Fruit fly (Drosophila melanogaster) whole organism, embryonic: ENCODE measurements around the gene Lamtor5.

Source experiments
- Ada2b ChIP-seq: fragments of 200-800 bp; sonication (Bioruptor generic); IDR thresholded peaks from 2 replicates; pipeline ENCODE4 v1.3.6; 2022; ENCODE audit warnings: missing biosample characterization, missing genetic modification characterization
- CG1024 ChIP-seq: fragments of 200-800 bp; sonication (Bioruptor generic); IDR thresholded peaks from 2 replicates; pipeline ENCODE4 v1.3.6; 2022; ENCODE audit warnings: missing biosample characterization, missing genetic modification characterization
- CG10431 ChIP-seq: fragments of 200-800 bp; sonication (Bioruptor generic); optimal IDR thresholded peaks from 3 replicates; lab custom pipeline; 2018; ENCODE audit warnings: missing biosample characterization, mild to moderate bottlenecking, missing genetic modification characterization
- CG10654 ChIP-seq: fragments of 200-800 bp; sonication (Bioruptor generic); optimal IDR thresholded peaks from 2 replicates; lab custom pipeline; 2016; ENCODE audit warnings: missing biosample characterization, missing genetic modification characterization
- CG11456 ChIP-seq: fragments of 200-800 bp; sonication (Bioruptor generic); IDR thresholded peaks from 3 replicates; pipeline ENCODE4 v1.3.6; 2022; ENCODE audit warnings: missing biosample characterization, missing genetic modification characterization
- CG11723 ChIP-seq: fragments of 200-800 bp; sonication (Bioruptor generic); optimal IDR thresholded peaks from 2 replicates; lab custom pipeline; 2017; ENCODE audit warnings: missing biosample characterization, mild to moderate bottlenecking, missing genetic modification characterization
- CG12104 ChIP-seq: fragments of 200-800 bp; sonication (Bioruptor generic); optimal IDR thresholded peaks from 3 replicates; lab custom pipeline; 2016; ENCODE audit warnings: missing biosample characterization, missing genetic modification characterization
- CG12155 ChIP-seq: fragments of 200-800 bp; sonication (Bioruptor generic); optimal IDR thresholded peaks from 3 replicates; lab custom pipeline; 2016; ENCODE audit warnings: missing biosample characterization, missing genetic modification characterization
- CG12236 ChIP-seq: fragments of 200-800 bp; sonication (Bioruptor generic); optimal IDR thresholded peaks from 2 replicates; lab custom pipeline; 2016; ENCODE audit warnings: missing biosample characterization, missing genetic modification characterization
- CG12942 ChIP-seq: fragments of 200-800 bp; sonication (Bioruptor generic); optimal IDR thresholded peaks from 3 replicates; lab custom pipeline; 2016; ENCODE audit warnings: missing biosample characterization, missing genetic modification characterization
- CG15073 ChIP-seq: fragments of 200-800 bp; sonication (Bioruptor generic); optimal IDR thresholded peaks from 2 replicates; lab custom pipeline; 2016; ENCODE audit warnings: missing biosample characterization, missing genetic modification characterization
- CG17359 ChIP-seq: fragments of 200-800 bp; sonication (Bioruptor generic); optimal IDR thresholded peaks from 3 replicates; lab custom pipeline; 2018; ENCODE audit warnings: missing biosample characterization, mild to moderate bottlenecking, missing genetic modification characterization, moderate library complexity
- CG18764 ChIP-seq: fragments of 200-800 bp; sonication (Bioruptor generic); optimal IDR thresholded peaks from 3 replicates; lab custom pipeline; 2016; ENCODE audit warnings: missing biosample characterization, missing genetic modification characterization
- CG2116 ChIP-seq: fragments of 200-800 bp; sonication (Bioruptor generic); optimal IDR thresholded peaks from 3 replicates; lab custom pipeline; 2018; ENCODE audit warnings: missing biosample characterization, mild to moderate bottlenecking, missing genetic modification characterization
- CG2120 ChIP-seq: fragments of 200-800 bp; sonication (Bioruptor generic); optimal IDR thresholded peaks from 3 replicates; lab custom pipeline; 2016; ENCODE audit warnings: missing biosample characterization, missing genetic modification characterization
- CG2889 ChIP-seq: fragments of 200-800 bp; sonication (Bioruptor generic); IDR thresholded peaks from 3 replicates; pipeline ENCODE4 v1.3.6; 2022; ENCODE audit warnings: missing biosample characterization, missing genetic modification characterization
- CG3995 ChIP-seq: fragments of 200-800 bp; sonication (Bioruptor generic); optimal IDR thresholded peaks from 3 replicates; lab custom pipeline; 2016; ENCODE audit warnings: missing biosample characterization, missing genetic modification characterization
- CG43689 ChIP-seq: fragments of 200-800 bp; sonication (Bioruptor generic); IDR thresholded peaks from 2 replicates; pipeline ENCODE4 v1.3.6; 2022; ENCODE audit warnings: missing biosample characterization, missing genetic modification characterization
- CG4404 ChIP-seq: fragments of 200-800 bp; sonication (Bioruptor generic); IDR thresholded peaks from 2 replicates; pipeline ENCODE4 v1.3.6; 2022; ENCODE audit warnings: missing biosample characterization, missing genetic modification characterization
- CG4820 ChIP-seq: fragments of 200-800 bp; sonication (Bioruptor generic); optimal IDR thresholded peaks from 3 replicates; lab custom pipeline; 2016; ENCODE audit warnings: missing biosample characterization, missing genetic modification characterization
- CG6791 ChIP-seq: fragments of 200-800 bp; sonication (Bioruptor generic); IDR thresholded peaks from 3 replicates; pipeline ENCODE4 v1.3.6; 2022; ENCODE audit warnings: missing biosample characterization, missing genetic modification characterization; ENCODE audit not compliant: partially characterized antibody
- CG7372 ChIP-seq: fragments of 200-800 bp; sonication (Bioruptor generic); IDR thresholded peaks from 2 replicates; pipeline ENCODE4 v1.3.6; 2022; ENCODE audit warnings: missing biosample characterization, missing genetic modification characterization
- CG7839 ChIP-seq: fragments of 200-800 bp; sonication (Bioruptor generic); optimal IDR thresholded peaks from 3 replicates; lab custom pipeline; 2018; ENCODE audit warnings: missing biosample characterization, mild to moderate bottlenecking, missing genetic modification characterization, moderate library complexity
- CG8478 ChIP-seq: fragments of >200 bp; optimal IDR thresholded peaks from 2 replicates; lab custom pipeline; 2018
- CG9609 ChIP-seq: fragments of 200-800 bp; sonication (Bioruptor generic); optimal IDR thresholded peaks from 3 replicates; lab custom pipeline; 2016; ENCODE audit warnings: missing biosample characterization, missing genetic modification characterization
- CHES-1-like ChIP-seq: fragments of 200-800 bp; sonication (Bioruptor generic); optimal IDR thresholded peaks from 2 replicates; lab custom pipeline; 2016; ENCODE audit warnings: missing biosample characterization, missing genetic modification characterization
- D ChIP-seq, 2 experiments: fragments of 200-800 bp in 1 of 2; fragments of >200 bp in 1 of 2; sonication (Bioruptor generic) in 1 of 2; optimal IDR thresholded peaks; 2 replicates in 1 of 2; 3 replicates in 1 of 2; lab custom pipeline; 2017; ENCODE audit warnings: mild to moderate bottlenecking in 1 of 2, missing biosample characterization in 1 of 2, missing genetic modification characterization in 1 of 2, missing genetic modification reagents in 1 of 2
- Dfd ChIP-seq, 2 experiments: fragments of >200 bp; optimal IDR thresholded peaks; 2 replicates each; lab custom pipeline; 2017; ENCODE audit warnings: missing biosample characterization in 2 of 2, missing genetic modification characterization in 2 of 2
- Gug ChIP-seq: fragments of 200-800 bp; sonication (Bioruptor generic); IDR thresholded peaks from 4 replicates; pipeline ENCODE4 v1.3.6; 2022; ENCODE audit warnings: missing biosample characterization, missing genetic modification characterization
- Hand ChIP-seq: fragments of 200-800 bp; sonication (Bioruptor generic); optimal IDR thresholded peaks from 2 replicates; lab custom pipeline; 2017; ENCODE audit warnings: mild to moderate bottlenecking, missing biosample characterization, missing genetic modification reagents, missing genetic modification characterization
- HmgD ChIP-seq: fragments of 200-800 bp; sonication (Bioruptor generic); optimal IDR thresholded peaks from 3 replicates; lab custom pipeline; 2016; ENCODE audit warnings: missing biosample characterization, missing genetic modification characterization
- Hr39 ChIP-seq: fragments of >200 bp; optimal IDR thresholded peaks from 2 replicates; lab custom pipeline; 2017
- Meics ChIP-seq: fragments of 200-800 bp; sonication (Bioruptor generic); optimal IDR thresholded peaks from 2 replicates; lab custom pipeline; 2017; ENCODE audit warnings: missing biosample characterization, mild to moderate bottlenecking, missing genetic modification characterization
- NFAT ChIP-seq: fragments of 200-800 bp; sonication (Bioruptor generic); IDR thresholded peaks from 2 replicates; pipeline ENCODE4 v1.3.6; 2022; ENCODE audit warnings: missing biosample characterization, missing genetic modification characterization
- Nf-YC ChIP-seq: fragments of 200-800 bp; optimal IDR thresholded peaks from 3 replicates; lab custom pipeline; 2019; ENCODE audit warnings: missing biosample characterization, mild to moderate bottlenecking, missing genetic modification characterization, moderate library complexity
- Side ChIP-seq: fragments of 200-800 bp; sonication (Bioruptor generic); optimal IDR thresholded peaks from 2 replicates; lab custom pipeline; 2016; ENCODE audit warnings: missing biosample characterization, missing genetic modification characterization
- btn ChIP-seq: fragments of 200-800 bp; sonication (Bioruptor generic); optimal IDR thresholded peaks from 2 replicates; lab custom pipeline; 2016; ENCODE audit warnings: missing biosample characterization, missing genetic modification characterization
- caup ChIP-seq: fragments of 200-800 bp; sonication (Bioruptor generic); optimal IDR thresholded peaks from 3 replicates; lab custom pipeline; 2017; ENCODE audit warnings: missing biosample characterization, mild to moderate bottlenecking, missing genetic modification characterization, moderate library complexity; ENCODE audit not compliant: severe bottlenecking
- emc ChIP-seq: fragments of 200-800 bp; sonication (Bioruptor generic); optimal IDR thresholded peaks from 2 replicates; lab custom pipeline; 2016; ENCODE audit warnings: missing biosample characterization, missing genetic modification characterization
- en ChIP-seq: fragments of 200-800 bp; sonication (Bioruptor generic); optimal IDR thresholded peaks from 2 replicates; lab custom pipeline; 2016; ENCODE audit warnings: missing biosample characterization, missing genetic modification characterization
- fru ChIP-seq: fragments of >200 bp; optimal IDR thresholded peaks from 2 replicates; lab custom pipeline; 2017
- gce ChIP-seq: fragments of 200-800 bp; sonication (Bioruptor generic); IDR thresholded peaks from 3 replicates; pipeline ENCODE4 v1.3.6; 2022; ENCODE audit warnings: missing biosample characterization, missing genetic modification characterization
- gfzf ChIP-seq: fragments of 200-800 bp; sonication (Bioruptor generic); optimal IDR thresholded peaks from 2 replicates; lab custom pipeline; 2016; ENCODE audit warnings: missing biosample characterization, mild to moderate bottlenecking, missing genetic modification characterization, moderate library complexity
- gsb ChIP-seq: fragments of 200-800 bp; sonication (Bioruptor generic); IDR thresholded peaks from 2 replicates; pipeline ENCODE4 v1.3.6; 2022; ENCODE audit warnings: missing biosample characterization, missing genetic modification characterization
- hbn ChIP-seq: fragments of 200-800 bp; sonication (Bioruptor generic); IDR thresholded peaks from 2 replicates; pipeline ENCODE4 v1.3.6; 2022; ENCODE audit warnings: missing biosample characterization, missing genetic modification characterization; ENCODE audit not compliant: partially characterized antibody
- hth ChIP-seq: fragments of >200 bp; optimal IDR thresholded peaks from 2 replicates; lab custom pipeline; 2017; ENCODE audit warnings: inconsistent platforms
- jing ChIP-seq: fragments of 200-800 bp; sonication (Bioruptor generic); optimal IDR thresholded peaks from 2 replicates; lab custom pipeline; 2018; ENCODE audit warnings: missing biosample characterization, mild to moderate bottlenecking, missing genetic modification characterization
- kah ChIP-seq: fragments of 200-800 bp; sonication (Bioruptor generic); optimal IDR thresholded peaks from 2 replicates; lab custom pipeline; 2018; ENCODE audit warnings: missing biosample characterization, mild to moderate bottlenecking, missing genetic modification characterization
- pita ChIP-seq: fragments of 200-800 bp; sonication (Bioruptor generic); optimal IDR thresholded peaks from 2 replicates; lab custom pipeline; 2017; ENCODE audit warnings: missing biosample characterization, mild to moderate bottlenecking, missing genetic modification characterization
- sima ChIP-seq: fragments of 200-800 bp; sonication (Bioruptor generic); optimal IDR thresholded peaks from 2 replicates; lab custom pipeline; 2016; ENCODE audit warnings: missing biosample characterization, missing genetic modification characterization
- slp2 ChIP-seq: fragments of 200-800 bp; sonication (Bioruptor generic); optimal IDR thresholded peaks from 2 replicates; lab custom pipeline; 2016; ENCODE audit warnings: missing biosample characterization, missing genetic modification characterization
- stwl ChIP-seq: fragments of 200-800 bp; sonication (Bioruptor generic); optimal IDR thresholded peaks from 3 replicates; lab custom pipeline; 2018; ENCODE audit warnings: missing biosample characterization, mild to moderate bottlenecking, missing genetic modification characterization, moderate library complexity
- yki ChIP-seq: fragments of >200 bp; optimal IDR thresholded peaks from 3 replicates; lab custom pipeline; 2018

Gene Lamtor5

DNA sequence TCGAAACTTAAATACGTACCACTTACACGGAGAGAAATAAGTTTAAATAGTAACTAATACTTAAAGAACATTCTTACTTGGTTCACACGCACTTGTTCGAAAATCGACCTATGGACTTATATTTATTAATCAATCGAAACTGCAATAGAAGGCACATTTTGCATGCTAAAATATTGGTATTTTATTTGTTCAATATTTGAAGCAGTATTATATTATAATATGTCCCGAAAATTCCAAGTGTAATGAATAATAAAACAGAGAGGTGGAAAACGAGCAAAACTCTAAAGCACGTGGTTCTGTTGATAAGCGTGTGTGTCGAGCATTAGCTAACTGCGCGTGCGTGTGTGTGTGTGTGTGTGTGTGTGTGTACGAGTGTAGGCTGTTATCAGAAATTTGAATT is 8.9 kb downstream of the Lamtor5 start (continued):
- TF ChIP-seq slp2 (GFP tag; lab: Kevin White, UChicago) (peak; percentile 54), CG3995 (GFP tag; lab: Kevin White, UChicago) (peak; percentile 54), kah (GFP tag; lab: Kevin White, UChicago) (peak; percentile 48), Dfd (GFP tag; optimal IDR thresholded peaks at IDR 0.05; lab: Kevin White, UChicago) (peak in 1 of 2 experiments; percentile 62), CG6791 (GFP tag; lab: Robert Waterston, UW) (no peak), CG12942 (GFP tag; lab: Kevin White, UChicago) (peak; percentile 63), pita (GFP tag; lab: Kevin White, UChicago) (no peak), CG15073 (GFP tag; lab: Kevin White, UChicago) (no peak), CG2116 (GFP tag; lab: Kevin White, UChicago) (peak; percentile 35), CG1024 (no peak), sima (GFP tag; lab: Kevin White, UChicago) (no peak), Meics (GFP tag; lab: Kevin White, UChicago) (peak; percentile 94), CG12155 (peak; percentile 87), D (optimal IDR thresholded peaks at IDR 0.05; lab: Kevin White, UChicago) (no peak), D (GFP tag; optimal IDR thresholded peaks at IDR 0.05; lab: Kevin White, UChicago) (peak; percentile 64), NFAT (GFP tag; lab: Robert Waterston, UW) (peak; percentile 74; the same call in 1 of the 2 replicates), Nf-YC (tag; lab: Kevin White, UChicago) (peak; percentile 66), Hand (GFP tag; lab: Kevin White, UChicago) (peak; percentile 92), CG9609 (GFP tag; lab: Kevin White, UChicago) (peak; percentile 56), en (GFP tag; lab: Kevin White, UChicago) (peak; percentile 48), gfzf (GFP tag; lab: Kevin White, UChicago) (no peak), CG11723 (GFP tag; lab: Kevin White, UChicago) (peak; percentile 63), hbn (GFP tag; lab: Robert Waterston, UW) (no peak), Gug (GFP tag; lab: Robert Waterston, UW) (peak; percentile 72; the same call in 3 of the 4 replicates), gsb (GFP tag; lab: Robert Waterston, UW) (peak; percentile 44; the same call in 1 of the 2 replicates), CG12104 (GFP tag; lab: Kevin White, UChicago) (peak; percentile 83), CG7372 (GFP tag; lab: Robert Waterston, UW) (peak; percentile 77), CG10654 (GFP tag; lab: Kevin White, UChicago) (peak; percentile 67), fru (lab: Kevin White, UChicago) (no peak), Hr39 (lab: Kevin White, UChicago) (no peak), HmgD (GFP tag; lab: Kevin White, UChicago) (no peak), btn (GFP tag; lab: Kevin White, UChicago) (no peak), stwl (tag; lab: Kevin White, UChicago) (no peak), CG2120 (GFP tag; lab: Kevin White, UChicago) (peak; percentile 95), gce (GFP tag; lab: Robert Waterston, UW) (no peak; the same call in 2 of the 3 replicates), CG12236 (GFP tag; lab: Kevin White, UChicago) (peak; percentile 42), CG11456 (peak; percentile 83), emc (GFP tag; lab: Kevin White, UChicago) (peak; percentile 43), CG17359 (tag; lab: Kevin White, UChicago) (peak; percentile 87), CG43689 (GFP tag; lab: Robert Waterston, UW) (peak; percentile 40; the same call in 1 of the 2 replicates), CG7839 (tag; lab: Kevin White, UChicago) (peak; percentile 92), Side (GFP tag; lab: Kevin White, UChicago) (peak; percentile 68), CG4820 (peak; percentile 62), hth (lab: Kevin White, UChicago) (no peak), CG18764 (GFP tag; lab: Kevin White, UChicago) (peak; percentile 32), CG10431 (GFP tag; lab: Kevin White, UChicago) (no peak), caup (GFP tag; lab: Kevin White, UChicago) (peak; percentile 90), CG4404 (GFP tag; lab: Robert Waterston, UW) (peak; percentile 41; the same call in 1 of the 2 replicates), CG8478 (lab: Kevin White, UChicago) (no peak), Ada2b (peak; percentile 75), CG2889 (GFP tag; lab: Robert Waterston, UW) (peak; percentile 60; the same call in 2 of the 3 replicates), CHES-1-like (GFP tag; lab: Kevin White, UChicago) (peak; percentile 72), yki (lab: Kevin White, UChicago) (no peak), jing (peak; percentile 70)
